Fruit fly (Drosophila melanogaster) whole organism, wandering third instar larva: Measurements from ENCODE around the gene CG43245.

Source experiments
- Abd-B ChIP-seq: fragments of >200 bp; optimal IDR thresholded peaks from 2 replicates; lab custom pipeline; 2017; ENCODE audit warnings: missing biosample characterization, missing genetic modification characterization
- CG32264 ChIP-seq: fragments of 200-800 bp; sonication (Bioruptor generic); optimal IDR thresholded peaks from 2 replicates; lab custom pipeline; 2016; ENCODE audit warnings: missing biosample characterization, missing genetic modification characterization
- CG9705 ChIP-seq: fragments of 200-800 bp; sonication (Bioruptor generic); optimal IDR thresholded peaks from 2 replicates; lab custom pipeline; 2018; ENCODE audit warnings: missing biosample characterization, mild to moderate bottlenecking, missing genetic modification characterization
- CrebA ChIP-seq: fragments of 200-800 bp; sonication (Bioruptor generic); optimal IDR thresholded peaks from 2 replicates; lab custom pipeline; 2016; ENCODE audit warnings: missing biosample characterization, mild to moderate bottlenecking, missing genetic modification characterization, borderline replicate concordance
- HLH106 ChIP-seq: fragments of 200-800 bp; optimal IDR thresholded peaks from 3 replicates; lab custom pipeline; 2019; ENCODE audit warnings: missing biosample characterization, mild to moderate bottlenecking, missing genetic modification characterization, moderate library complexity
- Hnf4 ChIP-seq: fragments of 200-800 bp; sonication (Bioruptor generic); optimal IDR thresholded peaks from 2 replicates; lab custom pipeline; 2016; ENCODE audit warnings: missing biosample characterization, mild to moderate bottlenecking, missing genetic modification characterization
- Hr78 ChIP-seq: fragments of >200 bp; optimal IDR thresholded peaks from 2 replicates; lab custom pipeline; 2017; ENCODE audit warnings: missing biosample characterization, missing genetic modification characterization
- Hr83 ChIP-seq: fragments of 200-300 bp; sonication (Bioruptor generic); optimal IDR thresholded peaks from 2 replicates; lab custom pipeline; 2016; ENCODE audit warnings: missing biosample characterization, mild to moderate bottlenecking, missing genetic modification characterization, moderate library complexity; ENCODE audit not compliant: poor library complexity, severe bottlenecking
- Jra ChIP-seq: sonication (Bioruptor generic); optimal IDR thresholded peaks from 2 replicates; lab custom pipeline; 2016; ENCODE audit warnings: missing biosample characterization, missing genetic modification characterization
- Myc ChIP-seq: fragments of >200 bp; optimal IDR thresholded peaks from 2 replicates; lab custom pipeline; 2017
- N ChIP-seq: fragments of >200 bp; optimal IDR thresholded peaks from 2 replicates; lab custom pipeline; 2018; ENCODE audit warnings: missing biosample characterization, missing external identifiers, missing genetic modification characterization
- Rel ChIP-seq, 2 experiments: fragments of 200-800 bp; sonication (Bioruptor generic) in 1 of 2; optimal IDR thresholded peaks; 2 replicates in 1 of 2; 3 replicates in 1 of 2; lab custom pipeline; 2016 to 2019; ENCODE audit warnings: mild to moderate bottlenecking in 2 of 2, missing biosample characterization in 2 of 2, missing genetic modification characterization in 2 of 2, moderate library complexity in 1 of 2
- Sp1 ChIP-seq: fragments of 200-800 bp; sonication (Bioruptor generic); optimal IDR thresholded peaks from 3 replicates; lab custom pipeline; 2019; ENCODE audit warnings: missing biosample characterization, mild to moderate bottlenecking, missing genetic modification characterization, moderate library complexity
- Vsx2 ChIP-seq: fragments of 200-300, 225-300 bp; sonication (Bioruptor generic); optimal IDR thresholded peaks from 2 replicates; lab custom pipeline; 2018; ENCODE audit warnings: missing biosample characterization, missing genetic modification characterization; ENCODE audit not compliant: partially characterized antibody
- br ChIP-seq: fragments of 200-800 bp; sonication (Bioruptor generic); optimal IDR thresholded peaks from 2 replicates; lab custom pipeline; 2016; ENCODE audit warnings: missing biosample characterization, missing genetic modification characterization
- brk ChIP-seq: fragments of 200-800 bp; sonication (Bioruptor generic); optimal IDR thresholded peaks from 2 replicates; lab custom pipeline; 2016; ENCODE audit warnings: missing biosample characterization, mild to moderate bottlenecking, missing genetic modification characterization
- dl ChIP-seq, 2 experiments: fragments of 175-275, 200-275 bp in 1 of 2; fragments of 200-275 bp in 1 of 2; sonication (Bioruptor generic); optimal IDR thresholded peaks; lab custom pipeline; 2018; ENCODE audit warnings: mild to moderate bottlenecking in 2 of 2, missing biosample characterization in 2 of 2, missing genetic modification characterization in 2 of 2, moderate library complexity in 2 of 2; ENCODE audit not compliant: partially characterized antibody in 2 of 2, insufficient read depth in 1 of 2
- dmrt93B ChIP-seq: fragments of 200-800 bp; sonication (Bioruptor generic); optimal IDR thresholded peaks from 2 replicates; lab custom pipeline; 2018; ENCODE audit warnings: missing biosample characterization, mild to moderate bottlenecking, missing genetic modification characterization
- dsf ChIP-seq: sonication (Bioruptor generic); optimal IDR thresholded peaks from 2 replicates; lab custom pipeline; 2016; ENCODE audit warnings: missing biosample characterization, missing genetic modification characterization, borderline replicate concordance
- ey ChIP-seq: fragments of 200-800 bp; sonication (Bioruptor generic); optimal IDR thresholded peaks from 2 replicates; lab custom pipeline; 2016; ENCODE audit warnings: missing biosample characterization, missing genetic modification characterization
- foxo ChIP-seq, 2 experiments: fragments of 200-800 bp; sonication (Bioruptor generic); optimal IDR thresholded peaks; 2 replicates in 1 of 2; 3 replicates in 1 of 2; lab custom pipeline; 2016 to 2017; ENCODE audit warnings: missing biosample characterization in 2 of 2, missing genetic modification characterization in 2 of 2
- fru ChIP-seq: fragments of 200-800 bp; sonication (Bioruptor generic); optimal IDR thresholded peaks from 3 replicates; lab custom pipeline; 2016; ENCODE audit warnings: missing biosample characterization, mild to moderate bottlenecking, missing genetic modification characterization
- jim ChIP-seq: fragments of 175-275, 200-325 bp; sonication (Bioruptor generic); optimal IDR thresholded peaks from 2 replicates; lab custom pipeline; 2016; ENCODE audit warnings: missing biosample characterization, mild to moderate bottlenecking, missing genetic modification characterization
- lola ChIP-seq: fragments of >200 bp; optimal IDR thresholded peaks from 2 replicates; lab custom pipeline; 2017; ENCODE audit warnings: missing biosample characterization, missing genetic modification characterization
- psq ChIP-seq: fragments of 200-800 bp; sonication (Bioruptor generic); optimal IDR thresholded peaks from 3 replicates; lab custom pipeline; 2017; ENCODE audit warnings: missing biosample characterization, mild to moderate bottlenecking, missing genetic modification characterization, moderate library complexity
- rgr ChIP-seq: fragments of 200-800 bp; sonication (Bioruptor generic); optimal IDR thresholded peaks from 3 replicates; lab custom pipeline; 2016; ENCODE audit warnings: missing biosample characterization, mild to moderate bottlenecking, missing genetic modification characterization
- sage ChIP-seq: fragments of 200-800 bp; sonication (Bioruptor generic); optimal IDR thresholded peaks from 2 replicates; lab custom pipeline; 2016; ENCODE audit warnings: missing biosample characterization, mild to moderate bottlenecking, missing genetic modification characterization
- sv ChIP-seq: fragments of 200-800 bp; sonication (Bioruptor generic); optimal IDR thresholded peaks from 3 replicates; lab custom pipeline; 2016; ENCODE audit warnings: missing biosample characterization, missing genetic modification characterization
- tai ChIP-seq: sonication (Bioruptor generic); optimal IDR thresholded peaks from 2 replicates; lab custom pipeline; 2016; ENCODE audit warnings: missing biosample characterization, missing genetic modification characterization
- usp ChIP-seq: fragments of >200 bp; optimal IDR thresholded peaks from 2 replicates; lab custom pipeline; 2017; ENCODE audit warnings: missing biosample characterization, missing genetic modification characterization
- woc ChIP-seq: sonication (Bioruptor generic); optimal IDR thresholded peaks from 2 replicates; lab custom pipeline; 2016; ENCODE audit warnings: missing biosample characterization, mild to moderate bottlenecking, missing genetic modification characterization

Gene CG43245

DNA sequence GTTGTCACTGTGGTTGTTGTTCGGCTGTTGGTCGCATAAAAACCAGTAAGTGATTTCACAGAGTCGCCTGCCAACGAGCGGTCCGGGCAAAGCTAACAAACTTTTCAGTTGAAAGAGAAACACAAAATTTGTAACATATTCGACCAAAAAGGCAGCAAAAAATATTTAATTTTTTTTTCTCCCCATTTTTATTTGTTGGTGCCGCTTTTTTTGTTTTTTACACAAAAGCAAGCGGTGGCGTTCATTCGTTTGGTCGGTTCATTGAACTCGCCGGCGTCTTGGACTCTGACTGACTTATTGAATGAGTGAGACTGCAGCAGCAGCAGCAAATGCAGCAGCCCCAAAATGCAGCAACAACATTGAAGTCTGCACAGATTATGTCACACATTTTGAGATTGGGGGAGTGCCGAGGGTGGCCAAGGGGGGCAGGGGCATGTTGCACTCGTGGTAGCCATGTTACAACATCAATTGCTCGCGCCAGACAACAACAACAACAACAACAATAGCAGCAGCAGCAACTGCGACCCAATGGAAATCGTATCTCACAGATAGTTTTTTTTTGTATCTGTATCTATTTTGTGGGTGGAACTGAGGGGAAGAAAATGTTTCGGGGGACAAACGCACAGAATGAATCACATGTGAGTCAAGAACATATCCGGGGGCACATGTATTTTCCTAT lies 16.1 kb downstream of the CG43245 start:
- TF ChIP-seq jim (peak; percentile 8), N (GFP tag; lab: Kevin White, UChicago) (no peak), Sp1 (GFP tag; lab: Kevin White, UChicago) (peak; percentile 23), CG9705 (no peak)

DNA sequence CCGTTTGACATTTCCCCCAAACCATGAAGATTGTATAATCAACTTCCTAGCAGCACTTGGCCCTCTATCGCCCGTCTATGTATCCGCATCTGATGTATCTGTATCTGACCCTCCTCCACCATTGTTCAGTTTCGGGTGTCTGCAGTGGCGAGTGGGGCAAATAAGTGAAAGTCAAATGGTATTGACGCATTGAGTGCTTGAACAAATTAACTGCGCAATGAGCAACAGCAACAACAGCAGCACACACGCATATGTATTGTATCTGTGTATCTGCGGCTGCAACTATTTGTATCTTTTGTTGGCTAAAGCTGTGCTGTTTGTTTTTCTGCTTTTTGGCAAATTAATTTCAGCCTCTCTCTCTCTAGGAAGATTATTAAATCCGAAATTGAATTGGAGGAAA lies 16.9 kb downstream of the CG43245 start:
- TF ChIP-seq lola (GFP tag; lab: Kevin White, UChicago), result no peak
- TF ChIP-seq CrebA (GFP tag; lab: Kevin White, UChicago), result no peak
- no peak for TF ChIP-seq Rel (GFP tag; optimal IDR thresholded peaks at IDR 0.05; lab: Kevin White, UChicago)
- no peak for TF ChIP-seq Rel (tag; optimal IDR thresholded peaks at IDR 0.05; lab: Kevin White, UChicago)
- no peak for TF ChIP-seq Vsx2 (GFP tag; lab: Kevin White, UChicago)
- no peak for TF ChIP-seq dl (GFP tag; optimal IDR thresholded peaks at IDR 0.05; lab: Kevin White, UChicago; ENCODE audit: insufficient read depth in 1 of 2, partially characterized antibody in 2 of 2)
- no peak for TF ChIP-seq fru (GFP tag; lab: Kevin White, UChicago)
- no peak for TF ChIP-seq N (GFP tag; lab: Kevin White, UChicago)
- no peak for TF ChIP-seq Hr83 (GFP tag; lab: Kevin White, UChicago)
- no peak for TF ChIP-seq Abd-B
- no peak for TF ChIP-seq Myc (lab: Kevin White, UChicago)
- no peak for TF ChIP-seq HLH106

DNA sequence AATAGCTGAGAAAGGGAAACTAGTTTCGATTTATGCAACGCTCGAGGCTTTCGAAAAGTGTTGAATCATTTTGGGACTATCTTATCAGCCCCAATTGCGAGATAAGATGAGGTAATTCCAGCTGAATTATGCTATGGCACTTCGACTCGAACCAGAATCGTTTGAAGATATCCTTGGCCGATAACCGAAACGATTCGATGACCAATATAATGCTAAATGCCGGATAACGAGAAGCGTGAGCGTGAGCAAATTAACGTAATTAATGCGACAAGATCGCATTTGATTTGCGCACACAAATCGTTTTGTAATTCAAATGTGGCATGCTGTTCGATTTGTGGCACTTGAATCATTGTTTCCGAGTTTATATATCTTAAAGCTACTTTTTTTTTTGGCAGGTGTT lies 17.3 kb downstream of the CG43245 start:
- TF ChIP-seq dmrt93B (GFP tag; lab: Kevin White, UChicago) (no peak), rgr (no peak), Vsx2 (GFP tag; lab: Kevin White, UChicago) (no peak), dl (GFP tag; optimal IDR thresholded peaks at IDR 0.05; lab: Kevin White, UChicago; ENCODE audit: insufficient read depth in 1 of 2, partially characterized antibody in 2 of 2) (no peak), tai (GFP tag; lab: Kevin White, UChicago) (no peak), Hr78 (GFP tag; lab: Kevin White, UChicago) (no peak), Myc (lab: Kevin White, UChicago) (no peak), ey (GFP tag; lab: Kevin White, UChicago) (no peak)

DNA sequence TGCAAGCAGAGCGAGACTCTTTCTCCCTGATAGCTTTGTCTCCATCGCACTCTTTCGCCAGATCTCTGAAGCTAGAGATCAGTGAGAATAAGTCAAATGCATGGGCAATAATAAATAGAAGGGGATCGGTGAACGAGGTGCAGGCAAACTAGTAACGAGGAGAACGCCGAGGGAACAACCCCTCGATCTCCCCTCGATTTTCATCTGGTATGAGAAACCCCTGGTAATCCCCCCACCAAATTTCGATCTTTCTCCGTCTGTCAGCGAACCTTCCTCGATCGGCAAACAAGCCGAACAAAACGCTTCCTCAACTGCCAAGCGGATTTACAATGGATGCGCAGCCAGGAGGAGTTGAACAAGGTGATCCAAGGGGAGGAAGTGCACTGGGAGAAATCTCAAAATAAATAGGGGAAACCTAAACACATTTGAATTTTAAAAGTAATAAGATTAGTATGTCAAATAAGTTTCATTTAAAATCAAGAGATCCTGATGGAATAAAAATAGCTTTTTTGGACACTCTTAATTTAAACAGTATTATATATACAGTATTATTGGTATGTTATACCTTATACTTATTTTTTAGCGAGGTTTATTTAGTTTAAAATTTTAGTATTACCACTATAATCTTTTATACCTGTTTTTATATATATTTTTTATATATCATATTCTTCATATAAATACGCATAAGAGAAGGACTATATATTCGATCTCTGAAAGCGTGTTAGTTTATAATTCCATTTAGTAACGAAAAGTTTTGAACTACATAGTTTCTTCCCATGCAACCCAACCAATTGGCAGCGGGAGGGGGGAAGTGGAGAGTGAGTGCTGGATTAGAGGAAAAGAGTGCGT lies 20.2 kb downstream of the CG43245 start:
- TF ChIP-seq brk (GFP tag; lab: Kevin White, UChicago), result no peak
- no peak for TF ChIP-seq Hr83 (GFP tag; lab: Kevin White, UChicago)
- no peak for TF ChIP-seq CrebA (GFP tag; lab: Kevin White, UChicago)
- TF ChIP-seq CG32264 (GFP tag; lab: Kevin White, UChicago), result no peak
- TF ChIP-seq fru (GFP tag; lab: Kevin White, UChicago), result no peak
- TF ChIP-seq Myc (lab: Kevin White, UChicago), result no peak
- TF ChIP-seq woc (GFP tag; lab: Kevin White, UChicago), result no peak
- TF ChIP-seq ey (GFP tag; lab: Kevin White, UChicago), result no peak
- no peak for TF ChIP-seq dsf (GFP tag; lab: Kevin White, UChicago)
- no peak for TF ChIP-seq rgr
- TF ChIP-seq jim, result no peak
- TF ChIP-seq psq, result no peak
- no peak for TF ChIP-seq Sp1 (GFP tag; lab: Kevin White, UChicago)
- TF ChIP-seq Hnf4 (GFP tag; lab: Kevin White, UChicago), result no peak

DNA sequence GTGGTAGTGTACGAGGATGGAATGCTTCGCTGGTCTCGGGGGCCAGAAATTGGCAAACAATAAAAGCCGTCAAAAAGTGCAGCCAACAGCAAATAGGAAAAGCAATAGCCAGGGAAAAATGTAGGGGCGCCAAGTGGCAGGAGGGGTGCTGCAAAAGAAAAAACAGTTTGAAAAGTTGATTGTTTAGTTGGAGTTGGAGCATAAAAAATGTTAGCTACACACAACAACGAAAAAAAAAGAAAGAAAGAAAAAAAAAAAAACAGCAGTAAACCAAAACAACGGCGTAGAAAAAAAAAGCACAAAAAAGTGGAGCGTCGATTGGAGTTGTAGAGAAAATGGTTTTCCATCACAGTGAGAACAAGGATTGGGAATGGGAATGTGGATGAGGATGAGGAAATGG lies 20.8 kb downstream of the CG43245 start:
- no peak for TF ChIP-seq Jra
- TF ChIP-seq Vsx2 (GFP tag; lab: Kevin White, UChicago), result no peak
- no peak for TF ChIP-seq psq
- no peak for TF ChIP-seq lola (GFP tag; lab: Kevin White, UChicago)
- TF ChIP-seq ey (GFP tag; lab: Kevin White, UChicago), result no peak
- no peak for TF ChIP-seq foxo (GFP tag; optimal IDR thresholded peaks at IDR 0.05; lab: Kevin White, UChicago)
- TF ChIP-seq br (GFP tag; lab: Kevin White, UChicago), result no peak
- TF ChIP-seq dsf (GFP tag; lab: Kevin White, UChicago), result no peak
- no peak for TF ChIP-seq sage
- TF ChIP-seq dl (GFP tag; optimal IDR thresholded peaks at IDR 0.05; lab: Kevin White, UChicago; ENCODE audit: insufficient read depth in 1 of 2, partially characterized antibody in 2 of 2), result no peak
- no peak for TF ChIP-seq Hnf4 (GFP tag; lab: Kevin White, UChicago)
- no peak for TF ChIP-seq usp (GFP tag; lab: Kevin White, UChicago)
- no peak for TF ChIP-seq dmrt93B (GFP tag; lab: Kevin White, UChicago)
- TF ChIP-seq sv (GFP tag; lab: Kevin White, UChicago), result no peak
- no peak for TF ChIP-seq CG32264 (GFP tag; lab: Kevin White, UChicago)
